Worm (Caenorhabditis elegans): ENCODE results near the gene F18E3.12.

F18E3.12 gene

DNA sequence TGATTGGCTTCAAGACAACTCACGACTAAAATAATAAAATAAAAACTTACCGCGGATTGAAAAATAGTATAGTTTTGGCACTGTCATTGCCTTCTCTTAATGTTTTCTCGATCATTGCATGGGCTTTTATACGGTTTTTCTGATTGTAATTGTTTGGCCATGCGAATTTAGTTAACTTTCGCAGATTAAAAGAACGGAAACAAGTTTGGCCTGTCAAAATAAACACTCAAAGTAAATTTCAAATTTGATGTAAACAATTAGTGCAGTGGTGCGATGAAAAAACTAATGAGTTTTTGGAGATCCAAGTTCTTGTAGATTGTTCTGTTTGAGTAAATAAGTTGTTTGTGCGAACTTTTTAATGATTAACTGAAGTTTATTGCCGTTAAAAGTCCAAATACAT lies 15.6 kb upstream of the F18E3.12 start, which contains the start of gene gst-41:
gst-41 (minus strand) TSS at position 101 of the 400 bp plus-strand sequence.
- TF ChIP-seq med-1 (GFP tag; optimal IDR thresholded peaks at IDR 0.05; ENCODE audit: insufficient read depth), result no peak
- TF ChIP-seq cog-1 (tag; optimal IDR thresholded peaks at IDR 0.05), result no peak
- no peak for TF ChIP-seq ztf-23 (GFP tag; IDR thresholded peaks at IDR 0.05)
- no peak for TF ChIP-seq klf-2 (GFP tag; conservative IDR thresholded peaks at IDR 0.05)
- no peak for TF ChIP-seq ztf-29 (GFP tag; IDR thresholded peaks at IDR 0.05)
- no peak for TF ChIP-seq flt-1 (GFP tag; IDR thresholded peaks at IDR 0.05)
- no peak for TF ChIP-seq tab-1 (GFP tag; IDR thresholded peaks at IDR 0.05)
- no peak for TF ChIP-seq ref-1 (GFP tag; conservative IDR thresholded peaks at IDR 0.05)
- TF ChIP-seq T22C8.4 (GFP tag; IDR thresholded peaks at IDR 0.05), result no peak

- TF ChIP-seq ref-1 (GFP tag; conservative IDR thresholded peaks at IDR 0.05), result no peak
- no peak for TF ChIP-seq ztf-29 (GFP tag; IDR thresholded peaks at IDR 0.05)
- no peak for TF ChIP-seq T22C8.4 (GFP tag; IDR thresholded peaks at IDR 0.05)
- no peak for TF ChIP-seq flt-1 (GFP tag; IDR thresholded peaks at IDR 0.05)
- TF ChIP-seq tab-1 (GFP tag; IDR thresholded peaks at IDR 0.05), result no peak
- TF ChIP-seq ztf-23 (GFP tag; IDR thresholded peaks at IDR 0.05), result no peak
- no peak for TF ChIP-seq cog-1 (tag; optimal IDR thresholded peaks at IDR 0.05)
- no peak for TF ChIP-seq klf-2 (GFP tag; conservative IDR thresholded peaks at IDR 0.05)
- no peak for TF ChIP-seq med-1 (GFP tag; optimal IDR thresholded peaks at IDR 0.05; ENCODE audit: insufficient read depth)
Observed at ce11 chrV:7400095-7400494, 14.7 kb upstream of the F18E3.12 start, which contains the start of gene cnc-9. TSS of gene cnc-9 (minus strand) at chrV:7400195.

DNA sequence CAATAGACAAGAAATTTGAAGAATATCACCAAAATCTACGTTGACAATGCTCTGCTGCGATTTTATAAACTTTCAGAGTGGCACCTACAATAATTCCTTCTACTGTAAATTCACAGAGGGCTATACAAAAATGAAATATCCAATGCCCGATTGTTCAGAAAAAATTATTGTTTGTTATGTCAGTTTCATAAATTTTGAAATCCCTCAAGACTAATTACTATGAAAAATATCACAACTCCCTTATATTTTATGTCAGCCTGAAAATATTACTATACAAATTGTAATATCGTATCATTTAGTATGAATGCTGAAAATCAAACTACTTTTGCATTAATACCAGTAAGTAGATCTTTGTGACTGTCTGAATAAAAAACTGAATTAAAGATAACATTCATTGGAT lies 14.2 kb upstream of the F18E3.12 start, which contains the start of gene srx-60:
srx-60 (plus strand) TSS at position 301 of the 400 bp plus-strand sequence.
- TF ChIP-seq med-1 (GFP tag; optimal IDR thresholded peaks at IDR 0.05; ENCODE audit: insufficient read depth), result no peak
- no peak for TF ChIP-seq ref-1 (GFP tag; conservative IDR thresholded peaks at IDR 0.05)
- no peak for TF ChIP-seq T22C8.4 (GFP tag; IDR thresholded peaks at IDR 0.05)
- TF ChIP-seq flt-1 (GFP tag; IDR thresholded peaks at IDR 0.05), result no peak
- no peak for TF ChIP-seq klf-2 (GFP tag; conservative IDR thresholded peaks at IDR 0.05)
- TF ChIP-seq ztf-23 (GFP tag; IDR thresholded peaks at IDR 0.05), result no peak
- no peak for TF ChIP-seq tab-1 (GFP tag; IDR thresholded peaks at IDR 0.05)
- TF ChIP-seq ztf-29 (GFP tag; IDR thresholded peaks at IDR 0.05), result no peak
- no peak for TF ChIP-seq cog-1 (tag; optimal IDR thresholded peaks at IDR 0.05)

- TF ChIP-seq ztf-23 (GFP tag; IDR thresholded peaks at IDR 0.05) (no peak), T22C8.4 (GFP tag; IDR thresholded peaks at IDR 0.05) (no peak), klf-2 (GFP tag; conservative IDR thresholded peaks at IDR 0.05) (no peak), cog-1 (tag; optimal IDR thresholded peaks at IDR 0.05) (no peak), med-1 (GFP tag; optimal IDR thresholded peaks at IDR 0.05; ENCODE audit: insufficient read depth) (no peak), ref-1 (GFP tag; conservative IDR thresholded peaks at IDR 0.05) (no peak), ztf-29 (GFP tag; IDR thresholded peaks at IDR 0.05) (no peak), flt-1 (GFP tag; IDR thresholded peaks at IDR 0.05) (no peak), tab-1 (GFP tag; IDR thresholded peaks at IDR 0.05) (no peak)
Observed at ce11 chrV:7402355-7402754, 12.4 kb upstream of the F18E3.12 start, which contains the start of gene srj-13. TSS of gene srj-13 (plus strand) at chrV:7402655.

- TF ChIP-seq T22C8.4 (GFP tag; IDR thresholded peaks at IDR 0.05) (no peak), ztf-23 (GFP tag; IDR thresholded peaks at IDR 0.05) (no peak), cog-1 (tag; optimal IDR thresholded peaks at IDR 0.05) (no peak), klf-2 (GFP tag; conservative IDR thresholded peaks at IDR 0.05) (no peak), flt-1 (GFP tag; IDR thresholded peaks at IDR 0.05) (no peak), tab-1 (GFP tag; IDR thresholded peaks at IDR 0.05) (no peak), med-1 (GFP tag; optimal IDR thresholded peaks at IDR 0.05; ENCODE audit: insufficient read depth) (no peak), ref-1 (GFP tag; conservative IDR thresholded peaks at IDR 0.05) (no peak), ztf-29 (GFP tag; IDR thresholded peaks at IDR 0.05) (no peak)
Observed at ce11 chrV:7403501-7403900, 11.3 kb upstream of the F18E3.12 start.

DNA sequence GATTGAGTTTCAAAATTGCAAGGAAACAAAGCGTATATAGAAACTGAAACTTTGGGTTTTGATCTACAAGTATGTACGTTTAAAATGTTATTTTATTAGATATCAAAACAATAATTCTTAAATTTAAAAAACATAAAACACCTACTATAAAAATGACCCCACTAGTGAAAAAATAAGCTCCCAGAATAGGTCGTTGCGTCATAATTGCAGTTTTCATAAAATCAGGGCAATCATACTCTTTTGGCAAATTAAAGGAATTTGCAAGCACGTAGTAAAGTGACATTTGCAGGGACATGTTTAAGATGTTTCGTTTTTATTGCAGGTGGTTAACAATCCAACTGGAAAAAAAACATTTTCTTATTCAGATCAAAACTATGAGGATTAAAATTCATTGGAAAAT lies 6.3 kb upstream of the F18E3.12 start, which contains the start of gene srt-6:
srt-6 (minus strand) TSS at position 295 of the 400 bp plus-strand sequence.
- TF ChIP-seq T22C8.4 (GFP tag; IDR thresholded peaks at IDR 0.05), result no peak
- no peak for TF ChIP-seq cog-1 (tag; optimal IDR thresholded peaks at IDR 0.05)
- TF ChIP-seq ztf-23 (GFP tag; IDR thresholded peaks at IDR 0.05), result no peak
- TF ChIP-seq ztf-29 (GFP tag; IDR thresholded peaks at IDR 0.05), result no peak
- TF ChIP-seq tab-1 (GFP tag; IDR thresholded peaks at IDR 0.05), result no peak
- TF ChIP-seq med-1 (GFP tag; optimal IDR thresholded peaks at IDR 0.05; ENCODE audit: insufficient read depth), result no peak
- no peak for TF ChIP-seq flt-1 (GFP tag; IDR thresholded peaks at IDR 0.05)
- TF ChIP-seq ref-1 (GFP tag; conservative IDR thresholded peaks at IDR 0.05), result no peak
- TF ChIP-seq klf-2 (GFP tag; conservative IDR thresholded peaks at IDR 0.05), result no peak

- TF ChIP-seq ztf-29 (GFP tag; IDR thresholded peaks at IDR 0.05), result no peak
- no peak for TF ChIP-seq tab-1 (GFP tag; IDR thresholded peaks at IDR 0.05)
- no peak for TF ChIP-seq klf-2 (GFP tag; conservative IDR thresholded peaks at IDR 0.05)
- no peak for TF ChIP-seq cog-1 (tag; optimal IDR thresholded peaks at IDR 0.05)
- no peak for TF ChIP-seq ref-1 (GFP tag; conservative IDR thresholded peaks at IDR 0.05)
- no peak for TF ChIP-seq ztf-23 (GFP tag; IDR thresholded peaks at IDR 0.05)
- no peak for TF ChIP-seq T22C8.4 (GFP tag; IDR thresholded peaks at IDR 0.05)
- no peak for TF ChIP-seq flt-1 (GFP tag; IDR thresholded peaks at IDR 0.05)
- no peak for TF ChIP-seq med-1 (GFP tag; optimal IDR thresholded peaks at IDR 0.05; ENCODE audit: insufficient read depth)
Observed at ce11 chrV:7409599-7409998, 5.2 kb upstream of the F18E3.12 start, which contains the start of gene R13D7.2. TSS of gene R13D7.2 (plus strand) at chrV:7409899.

DNA sequence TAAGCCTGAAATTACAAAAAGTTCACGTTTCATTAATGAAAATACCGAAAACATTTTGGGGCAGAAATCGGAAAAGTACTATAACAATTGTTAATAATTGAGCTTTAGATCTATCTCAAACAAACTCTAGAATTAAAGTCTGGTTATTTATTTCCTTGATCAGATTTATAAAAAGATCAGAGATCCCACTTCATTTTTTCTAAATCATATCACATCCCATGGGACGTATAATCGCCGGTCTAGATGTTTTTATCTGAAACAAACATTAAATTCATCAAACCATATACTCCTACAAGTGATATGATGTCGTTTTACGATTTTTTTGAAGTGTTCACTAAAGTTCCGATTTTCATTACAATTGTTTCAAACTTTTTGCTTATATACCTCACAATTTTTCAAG lies 3.1 kb upstream of the F18E3.12 start, which contains the start of gene str-41:
str-41 (plus strand) TSS at position 301 of the 400 bp plus-strand sequence.
- TF ChIP-seq ref-1 (GFP tag; conservative IDR thresholded peaks at IDR 0.05) (no peak), tab-1 (GFP tag; IDR thresholded peaks at IDR 0.05) (no peak), ztf-23 (GFP tag; IDR thresholded peaks at IDR 0.05) (no peak), ztf-29 (GFP tag; IDR thresholded peaks at IDR 0.05) (no peak)

- TF ChIP-seq med-1 (GFP tag; optimal IDR thresholded peaks at IDR 0.05; ENCODE audit: insufficient read depth), result no peak
- no peak for TF ChIP-seq tab-1 (GFP tag; IDR thresholded peaks at IDR 0.05)
- no peak for TF ChIP-seq ztf-29 (GFP tag; IDR thresholded peaks at IDR 0.05)
- TF ChIP-seq ztf-23 (GFP tag; IDR thresholded peaks at IDR 0.05), result no peak
- no peak for TF ChIP-seq T22C8.4 (GFP tag; IDR thresholded peaks at IDR 0.05)
- no peak for TF ChIP-seq klf-2 (GFP tag; conservative IDR thresholded peaks at IDR 0.05)
- TF ChIP-seq ref-1 (GFP tag; conservative IDR thresholded peaks at IDR 0.05), result no peak
- TF ChIP-seq flt-1 (GFP tag; IDR thresholded peaks at IDR 0.05), result no peak
- TF ChIP-seq cog-1 (tag; optimal IDR thresholded peaks at IDR 0.05), result no peak
Observed at ce11 chrV:7413107-7413774, 1.5 kb upstream of the F18E3.12 start, which contains the start of gene F18E3.11. TSS of gene F18E3.11 (plus strand) at chrV:7413482.

Measured in whole organism, midembryonic.